Worm (Caenorhabditis elegans) whole organism, L2 larva: Measurements from ENCODE around the gene pges-2.

Source experiments
- C34F6.9 ChIP-seq: fragments of 150-350 bp; optimal IDR thresholded peaks from 2 replicates; lab custom pipeline; 2014; ENCODE audit warnings: missing biosample characterization, missing genetic modification characterization
- F13H6.1 ChIP-seq: sonication (generic microtip); optimal IDR thresholded peaks from 2 replicates; lab custom pipeline; 2016; ENCODE audit warnings: missing genetic modification characterization, missing compliant biosample characterization
- R02D3.7 ChIP-seq: fragments of 150-350 bp; optimal IDR thresholded peaks from 2 replicates; lab custom pipeline; 2014; ENCODE audit warnings: missing biosample characterization, missing genetic modification characterization
- Y55F3AM.14 ChIP-seq: fragments of 200-800 bp; sonication (Bioruptor generic); optimal IDR thresholded peaks from 2 replicates; lab custom pipeline; 2018; ENCODE audit warnings: mild to moderate bottlenecking, missing genetic modification characterization, missing compliant biosample characterization
- ZK546.5 ChIP-seq: sonication (generic microtip); optimal IDR thresholded peaks from 2 replicates; lab custom pipeline; 2017; ENCODE audit warnings: missing biosample characterization, missing genetic modification characterization
- alr-1 ChIP-seq: fragments of 150-350 bp; optimal IDR thresholded peaks from 2 replicates; lab custom pipeline; 2014; ENCODE audit warnings: missing biosample characterization, missing genetic modification characterization
- aly-2 ChIP-seq: fragments of 150-350 bp; optimal IDR thresholded peaks from 2 replicates; lab custom pipeline; 2014; ENCODE audit warnings: missing biosample characterization, missing genetic modification characterization
- ama-1 ChIP-seq: fragments of 150-350 bp; optimal IDR thresholded peaks from 2 replicates; lab custom pipeline; 2018; ENCODE audit warnings: inconsistent platforms
- blmp-1 ChIP-seq: sonication (generic microtip); optimal IDR thresholded peaks from 2 replicates; lab custom pipeline; 2017; ENCODE audit warnings: missing genetic modification characterization, mild to moderate bottlenecking, missing compliant biosample characterization, antibody characterized with exemption, moderate library complexity; ENCODE audit not compliant: insufficient read depth
- ceh-16 ChIP-seq: fragments of 150-350 bp; optimal IDR thresholded peaks from 2 replicates; lab custom pipeline; 2014; ENCODE audit warnings: missing biosample characterization, missing genetic modification characterization
- ceh-82 ChIP-seq: fragments of 150-350 bp; optimal IDR thresholded peaks from 2 replicates; lab custom pipeline; 2014; ENCODE audit warnings: missing biosample characterization, missing genetic modification characterization
- crh-2 ChIP-seq: sonication (generic microtip); optimal IDR thresholded peaks from 2 replicates; lab custom pipeline; 2017; ENCODE audit warnings: missing biosample characterization, missing genetic modification characterization
- dmd-4 ChIP-seq: sonication (generic microtip); optimal IDR thresholded peaks from 2 replicates; lab custom pipeline; 2017; ENCODE audit warnings: missing biosample characterization, missing genetic modification characterization
- egl-27 ChIP-seq: sonication (generic microtip); optimal IDR thresholded peaks from 3 replicates; lab custom pipeline; 2017; ENCODE audit warnings: missing biosample characterization, missing genetic modification reagents, missing genetic modification characterization
- elt-1 ChIP-seq: fragments of 150-350 bp; optimal IDR thresholded peaks from 2 replicates; lab custom pipeline; 2014; ENCODE audit warnings: missing biosample characterization, missing genetic modification characterization
- elt-3 ChIP-seq: sonication (generic microtip); optimal IDR thresholded peaks from 2 replicates; lab custom pipeline; 2017; ENCODE audit warnings: missing biosample characterization, missing genetic modification characterization
- fos-1 ChIP-seq: fragments of 150-350 bp; optimal IDR thresholded peaks from 2 replicates; lab custom pipeline; 2014; ENCODE audit warnings: missing biosample characterization, missing genetic modification characterization
- gmeb-1 ChIP-seq: fragments of 150-350 bp; optimal IDR thresholded peaks from 2 replicates; lab custom pipeline; 2014; ENCODE audit warnings: missing biosample characterization, missing genetic modification characterization
- lin-11 ChIP-seq: fragments of 150-350 bp; sonication (generic microtip); optimal IDR thresholded peaks from 2 replicates; lab custom pipeline; 2014; ENCODE audit warnings: missing biosample characterization, missing genetic modification characterization, inconsistent platforms, mixed read lengths
- lin-13 ChIP-seq: fragments of 150-350 bp; optimal IDR thresholded peaks from 2 replicates; lab custom pipeline; 2014; ENCODE audit warnings: missing biosample characterization, missing genetic modification reagents, missing genetic modification characterization
- lin-39 ChIP-seq: fragments of 150-350 bp; optimal IDR thresholded peaks from 2 replicates; lab custom pipeline; 2014; ENCODE audit warnings: missing biosample characterization, missing genetic modification reagents, missing genetic modification characterization
- lsy-2 ChIP-seq, 2 experiments: fragments of 150-350 bp in 1 of 2; sonication (generic microtip) in 1 of 2; optimal IDR thresholded peaks; 2 replicates each; lab custom pipeline; 2014 to 2017; ENCODE audit warnings: missing biosample characterization in 2 of 2, missing genetic modification characterization in 2 of 2
- mab-5 ChIP-seq: fragments of 150-350 bp; optimal IDR thresholded peaks from 2 replicates; lab custom pipeline; 2014; ENCODE audit warnings: missing biosample characterization, missing genetic modification characterization
- mbf-1 ChIP-seq: sonication (generic microtip); optimal IDR thresholded peaks from 2 replicates; lab custom pipeline; 2017; ENCODE audit warnings: missing biosample characterization, missing genetic modification characterization
- mdl-1 ChIP-seq, 2 experiments: fragments of 150-350 bp in 1 of 2; sonication (generic microtip) in 1 of 2; optimal IDR thresholded peaks; 2 replicates each; lab custom pipeline; 2017; ENCODE audit warnings: missing biosample characterization in 2 of 2, missing genetic modification characterization in 2 of 2
- nhr-10 ChIP-seq: sonication (generic microtip); optimal IDR thresholded peaks from 2 replicates; lab custom pipeline; 2017; ENCODE audit warnings: missing biosample characterization, missing genetic modification characterization
- nhr-11 ChIP-seq: fragments of 150-350 bp; optimal IDR thresholded peaks from 2 replicates; lab custom pipeline; 2014; ENCODE audit warnings: missing biosample characterization, missing genetic modification characterization
- nhr-12 ChIP-seq: fragments of 150-350 bp; optimal IDR thresholded peaks from 2 replicates; lab custom pipeline; 2014; ENCODE audit warnings: missing biosample characterization, missing genetic modification characterization
- nhr-129 ChIP-seq: fragments of 150-350 bp; optimal IDR thresholded peaks from 2 replicates; lab custom pipeline; 2014; ENCODE audit warnings: missing biosample characterization, missing genetic modification characterization
- nhr-21 ChIP-seq: fragments of 150-350 bp; optimal IDR thresholded peaks from 2 replicates; lab custom pipeline; 2014; ENCODE audit warnings: missing biosample characterization, missing genetic modification characterization
- nhr-23 ChIP-seq: fragments of 150-350 bp; optimal IDR thresholded peaks from 2 replicates; lab custom pipeline; 2014; ENCODE audit warnings: missing biosample characterization, missing genetic modification reagents, missing genetic modification characterization
- nhr-237 ChIP-seq: fragments of 150-350 bp; optimal IDR thresholded peaks from 2 replicates; lab custom pipeline; 2014; ENCODE audit warnings: missing biosample characterization, missing genetic modification characterization
- nhr-25 ChIP-seq: fragments of 150-350 bp; sonication (generic microtip); optimal IDR thresholded peaks from 3 replicates; lab custom pipeline; 2014; ENCODE audit warnings: missing biosample characterization, missing genetic modification characterization
- nhr-6 ChIP-seq: fragments of 150-350 bp; optimal IDR thresholded peaks from 2 replicates; lab custom pipeline; 2014; ENCODE audit warnings: missing biosample characterization, missing genetic modification characterization
- nhr-77 ChIP-seq: fragments of 150-350 bp; optimal IDR thresholded peaks from 2 replicates; lab custom pipeline; 2014; ENCODE audit warnings: missing biosample characterization, missing genetic modification characterization
- peb-1 ChIP-seq: fragments of 150-350 bp; optimal IDR thresholded peaks from 2 replicates; lab custom pipeline; 2014; ENCODE audit warnings: missing biosample characterization, missing genetic modification characterization
- sem-4 ChIP-seq: fragments of 150-350 bp; optimal IDR thresholded peaks from 2 replicates; lab custom pipeline; 2014; ENCODE audit warnings: missing biosample characterization, missing genetic modification reagents, missing genetic modification characterization
- skn-1 ChIP-seq: sonication (generic microtip); optimal IDR thresholded peaks from 2 replicates; lab custom pipeline; 2017; ENCODE audit warnings: missing biosample characterization, missing genetic modification characterization
- sma-3 ChIP-seq: sonication (generic microtip); optimal IDR thresholded peaks from 2 replicates; lab custom pipeline; 2016; ENCODE audit warnings: missing genetic modification reagents, missing genetic modification characterization, missing compliant biosample characterization
- sma-9 ChIP-seq, 2 experiments: fragments of 150-350 bp in 1 of 2; sonication (generic microtip) in 1 of 2; optimal IDR thresholded peaks; 2 replicates each; lab custom pipeline; 2014 to 2016; ENCODE audit warnings: missing genetic modification characterization in 2 of 2, mild to moderate bottlenecking in 1 of 2, missing biosample characterization in 1 of 2, missing compliant biosample characterization in 1 of 2, missing genetic modification reagents in 1 of 2, moderate library complexity in 1 of 2
- snpc-4 ChIP-seq: fragments of 150-350 bp; optimal IDR thresholded peaks from 2 replicates; lab custom pipeline; 2014; ENCODE audit warnings: missing biosample characterization, missing genetic modification characterization
- unc-39 ChIP-seq: fragments of 150-350 bp; optimal IDR thresholded peaks from 2 replicates; lab custom pipeline; 2014; ENCODE audit warnings: missing biosample characterization, missing genetic modification characterization
- unc-55 ChIP-seq: fragments of 150-350 bp; sonication (generic microtip); optimal IDR thresholded peaks from 3 replicates; lab custom pipeline; 2014; ENCODE audit warnings: missing biosample characterization, missing genetic modification reagents, missing genetic modification characterization
- unc-62 ChIP-seq: fragments of 150-350 bp; optimal IDR thresholded peaks from 2 replicates; lab custom pipeline; 2014; ENCODE audit warnings: missing biosample characterization, missing genetic modification reagents, missing genetic modification characterization
- zag-1 ChIP-seq: fragments of 150-350 bp; optimal IDR thresholded peaks from 2 replicates; lab custom pipeline; 2014; ENCODE audit warnings: missing biosample characterization, missing genetic modification characterization
- ztf-1 ChIP-seq: fragments of 200-800 bp; sonication (Bioruptor generic); conservative IDR thresholded peaks from 2 replicates; pipeline ENCODE4 v1.3.6; 2022; ENCODE audit warnings: missing genetic modification characterization, missing compliant biosample characterization
- ztf-11 ChIP-seq: sonication (generic microtip); optimal IDR thresholded peaks from 2 replicates; lab custom pipeline; 2017; ENCODE audit warnings: missing biosample characterization, missing genetic modification characterization
- ztf-4 ChIP-seq: fragments of 150-350 bp; optimal IDR thresholded peaks from 2 replicates; lab custom pipeline; 2014; ENCODE audit warnings: missing biosample characterization, missing genetic modification characterization

The pges-2 gene

DNA sequence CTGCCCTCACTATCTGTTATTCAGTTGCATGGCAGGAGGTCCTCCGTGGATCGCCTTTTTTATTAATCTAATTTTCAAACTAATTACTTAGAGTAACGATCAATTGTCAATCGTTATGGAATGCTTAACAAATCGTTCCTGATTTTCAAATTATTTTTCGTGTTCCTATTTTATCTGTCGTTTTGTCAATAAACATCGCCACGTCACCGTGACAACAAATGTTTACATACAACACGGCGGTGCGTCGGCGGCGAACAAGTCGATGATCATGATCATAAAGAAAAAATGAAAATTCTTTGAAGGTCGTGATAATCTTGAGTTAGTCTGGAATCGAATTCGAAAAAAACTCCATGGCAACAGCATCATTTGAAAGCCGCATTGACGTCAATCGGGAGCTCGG is 22.1 kb downstream of the pges-2 start:
- TF ChIP-seq lin-13 (GFP tag; lab: Kevin White, UChicago) = no peak
- peak; percentile 11 for TF ChIP-seq crh-2
- no peak for TF ChIP-seq nhr-129 (tag; lab: Kevin White, UChicago)

ce11 chrIV:10344621-10345020 is 23.0 kb downstream of the pges-2 start:
- TF ChIP-seq unc-55 (GFP tag; lab: Kevin White, UChicago) (no peak), snpc-4 (tag; lab: Kevin White, UChicago) (no peak), nhr-21 (tag; lab: Kevin White, UChicago) (no peak), R02D3.7 (tag; lab: Kevin White, UChicago) (no peak), F13H6.1 (tag; lab: Kevin White, UChicago) (peak; percentile 70), nhr-25 (tag; lab: Kevin White, UChicago) (no peak), lin-13 (GFP tag; lab: Kevin White, UChicago) (peak; percentile 38), mbf-1 (tag; lab: Kevin White, UChicago) (no peak), zag-1 (tag; lab: Kevin White, UChicago) (peak; percentile 9), nhr-129 (tag; lab: Kevin White, UChicago) (peak; percentile 68), sma-3 (GFP tag; lab: Kevin White, UChicago) (no peak), nhr-23 (tag; lab: Kevin White, UChicago) (no peak), ztf-4 (tag; lab: Kevin White, UChicago) (peak; percentile 20), ztf-1 (GFP tag; lab: Robert Waterston, UW) (no peak), lin-11 (no peak), aly-2 (no peak), gmeb-1 (tag; lab: Kevin White, UChicago) (no peak), ztf-11 (tag; lab: Kevin White, UChicago) (no peak), C34F6.9 (tag; lab: Kevin White, UChicago) (peak; percentile 69), nhr-10 (tag; lab: Kevin White, UChicago) (no peak), nhr-12 (no peak), nhr-11 (tag; lab: Kevin White, UChicago) (no peak), blmp-1 (tag; lab: Kevin White, UChicago) (no peak), fos-1 (tag; lab: Kevin White, UChicago) (no peak), unc-62 (no peak), ama-1 (lab: Kevin White, UChicago) (no peak), ceh-82 (tag; lab: Kevin White, UChicago) (no peak), sma-9 (GFP tag; optimal IDR thresholded peaks at IDR 0.05; lab: Kevin White, UChicago) (peak; percentile 60), sma-9 (tag; optimal IDR thresholded peaks at IDR 0.05; lab: Kevin White, UChicago) (no peak), nhr-237 (tag; lab: Kevin White, UChicago) (no peak), ceh-16 (tag; lab: Kevin White, UChicago) (no peak), peb-1 (tag; lab: Kevin White, UChicago) (no peak), nhr-6 (tag; lab: Kevin White, UChicago) (no peak), elt-3 (tag; lab: Kevin White, UChicago) (no peak), sem-4 (tag; lab: Kevin White, UChicago) (no peak), elt-1 (no peak), unc-39 (tag; lab: Kevin White, UChicago) (no peak), mdl-1 (tag; optimal IDR thresholded peaks at IDR 0.05; lab: Kevin White, UChicago) (no peak), dmd-4 (tag; lab: Kevin White, UChicago) (no peak), skn-1 (tag; lab: Kevin White, UChicago) (no peak), alr-1 (no peak), ZK546.5 (no peak), mab-5 (tag; lab: Kevin White, UChicago) (no peak), lin-39 (tag; lab: Kevin White, UChicago) (no peak), nhr-77 (tag; lab: Kevin White, UChicago) (no peak), egl-27 (tag; lab: Kevin White, UChicago) (no peak), Y55F3AM.14 (GFP tag; lab: Kevin White, UChicago) (no peak), lsy-2 (tag; optimal IDR thresholded peaks at IDR 0.05; lab: Kevin White, UChicago) (peak in 1 of 2 experiments; percentile 38), crh-2 (peak; percentile 74)
